Fruit fly (Drosophila melanogaster) S2 (cell line): ENCODE measurements around the gene CG14286.

Experiments
- CG8478 ChIP-seq: fragments of >200 bp; optimal IDR thresholded peaks from 2 replicates; lab custom pipeline; 2018
- CTCF ChIP-seq, 2 experiments: fragments of >200 bp; optimal IDR thresholded peaks; 2 replicates each; lab custom pipeline; 2018

- TF ChIP-seq CTCF (optimal IDR thresholded peaks at IDR 0.05; lab: Kevin White, UChicago), result no peak
- no peak for TF ChIP-seq CG8478
Measured at dm6 chr3R:19056884-19057283, 33.0 kb downstream of the CG14286 start.
